Worm (Caenorhabditis elegans) whole organism, L2 larva: Measurements from ENCODE around the gene mlcd-1.
A peak's percentile ranks its signal among the peaks of the same experiment; 100 is the strongest.

Source experiments
- F13H6.1 ChIP-seq: sonication (generic microtip); optimal IDR thresholded peaks from 2 replicates; lab custom pipeline; 2016; ENCODE audit warnings: missing genetic modification characterization, missing compliant biosample characterization
- R02D3.7 ChIP-seq: fragments of 150-350 bp; optimal IDR thresholded peaks from 2 replicates; lab custom pipeline; 2014; ENCODE audit warnings: missing biosample characterization, missing genetic modification characterization
- Y55F3AM.14 ChIP-seq: fragments of 200-800 bp; sonication (Bioruptor generic); optimal IDR thresholded peaks from 2 replicates; lab custom pipeline; 2018; ENCODE audit warnings: mild to moderate bottlenecking, missing genetic modification characterization, missing compliant biosample characterization
- ZK546.5 ChIP-seq: sonication (generic microtip); optimal IDR thresholded peaks from 2 replicates; lab custom pipeline; 2017; ENCODE audit warnings: missing biosample characterization, missing genetic modification characterization
- alr-1 ChIP-seq: fragments of 150-350 bp; optimal IDR thresholded peaks from 2 replicates; lab custom pipeline; 2014; ENCODE audit warnings: missing biosample characterization, missing genetic modification characterization
- blmp-1 ChIP-seq: sonication (generic microtip); optimal IDR thresholded peaks from 2 replicates; lab custom pipeline; 2017; ENCODE audit warnings: missing genetic modification characterization, mild to moderate bottlenecking, missing compliant biosample characterization, antibody characterized with exemption, moderate library complexity; ENCODE audit not compliant: insufficient read depth
- crh-2 ChIP-seq: sonication (generic microtip); optimal IDR thresholded peaks from 2 replicates; lab custom pipeline; 2017; ENCODE audit warnings: missing biosample characterization, missing genetic modification characterization
- dmd-4 ChIP-seq: sonication (generic microtip); optimal IDR thresholded peaks from 2 replicates; lab custom pipeline; 2017; ENCODE audit warnings: missing biosample characterization, missing genetic modification characterization
- elt-3 ChIP-seq: sonication (generic microtip); optimal IDR thresholded peaks from 2 replicates; lab custom pipeline; 2017; ENCODE audit warnings: missing biosample characterization, missing genetic modification characterization
- fos-1 ChIP-seq: fragments of 150-350 bp; optimal IDR thresholded peaks from 2 replicates; lab custom pipeline; 2014; ENCODE audit warnings: missing biosample characterization, missing genetic modification characterization
- gmeb-1 ChIP-seq: fragments of 150-350 bp; optimal IDR thresholded peaks from 2 replicates; lab custom pipeline; 2014; ENCODE audit warnings: missing biosample characterization, missing genetic modification characterization
- lin-39 ChIP-seq: fragments of 150-350 bp; optimal IDR thresholded peaks from 2 replicates; lab custom pipeline; 2014; ENCODE audit warnings: missing biosample characterization, missing genetic modification reagents, missing genetic modification characterization
- lsy-2 ChIP-seq, 2 experiments: fragments of 150-350 bp in 1 of 2; sonication (generic microtip) in 1 of 2; optimal IDR thresholded peaks; 2 replicates each; lab custom pipeline; 2014 to 2017; ENCODE audit warnings: missing biosample characterization in 2 of 2, missing genetic modification characterization in 2 of 2
- mab-5 ChIP-seq: fragments of 150-350 bp; optimal IDR thresholded peaks from 2 replicates; lab custom pipeline; 2014; ENCODE audit warnings: missing biosample characterization, missing genetic modification characterization
- mbf-1 ChIP-seq: sonication (generic microtip); optimal IDR thresholded peaks from 2 replicates; lab custom pipeline; 2017; ENCODE audit warnings: missing biosample characterization, missing genetic modification characterization
- mdl-1 ChIP-seq, 2 experiments: fragments of 150-350 bp in 1 of 2; sonication (generic microtip) in 1 of 2; optimal IDR thresholded peaks; 2 replicates each; lab custom pipeline; 2017; ENCODE audit warnings: missing biosample characterization in 2 of 2, missing genetic modification characterization in 2 of 2
- nhr-10 ChIP-seq: sonication (generic microtip); optimal IDR thresholded peaks from 2 replicates; lab custom pipeline; 2017; ENCODE audit warnings: missing biosample characterization, missing genetic modification characterization
- nhr-11 ChIP-seq: fragments of 150-350 bp; optimal IDR thresholded peaks from 2 replicates; lab custom pipeline; 2014; ENCODE audit warnings: missing biosample characterization, missing genetic modification characterization
- nhr-129 ChIP-seq: fragments of 150-350 bp; optimal IDR thresholded peaks from 2 replicates; lab custom pipeline; 2014; ENCODE audit warnings: missing biosample characterization, missing genetic modification characterization
- nhr-21 ChIP-seq: fragments of 150-350 bp; optimal IDR thresholded peaks from 2 replicates; lab custom pipeline; 2014; ENCODE audit warnings: missing biosample characterization, missing genetic modification characterization
- nhr-23 ChIP-seq: fragments of 150-350 bp; optimal IDR thresholded peaks from 2 replicates; lab custom pipeline; 2014; ENCODE audit warnings: missing biosample characterization, missing genetic modification reagents, missing genetic modification characterization
- nhr-25 ChIP-seq: fragments of 150-350 bp; sonication (generic microtip); optimal IDR thresholded peaks from 3 replicates; lab custom pipeline; 2014; ENCODE audit warnings: missing biosample characterization, missing genetic modification characterization
- nhr-6 ChIP-seq: fragments of 150-350 bp; optimal IDR thresholded peaks from 2 replicates; lab custom pipeline; 2014; ENCODE audit warnings: missing biosample characterization, missing genetic modification characterization
- peb-1 ChIP-seq: fragments of 150-350 bp; optimal IDR thresholded peaks from 2 replicates; lab custom pipeline; 2014; ENCODE audit warnings: missing biosample characterization, missing genetic modification characterization
- sem-4 ChIP-seq: fragments of 150-350 bp; optimal IDR thresholded peaks from 2 replicates; lab custom pipeline; 2014; ENCODE audit warnings: missing biosample characterization, missing genetic modification reagents, missing genetic modification characterization
- sma-3 ChIP-seq: sonication (generic microtip); optimal IDR thresholded peaks from 2 replicates; lab custom pipeline; 2016; ENCODE audit warnings: missing genetic modification reagents, missing genetic modification characterization, missing compliant biosample characterization
- sma-9 ChIP-seq, 2 experiments: fragments of 150-350 bp in 1 of 2; sonication (generic microtip) in 1 of 2; optimal IDR thresholded peaks; 2 replicates each; lab custom pipeline; 2014 to 2016; ENCODE audit warnings: missing genetic modification characterization in 2 of 2, mild to moderate bottlenecking in 1 of 2, missing biosample characterization in 1 of 2, missing compliant biosample characterization in 1 of 2, missing genetic modification reagents in 1 of 2, moderate library complexity in 1 of 2
- snpc-4 ChIP-seq: fragments of 150-350 bp; optimal IDR thresholded peaks from 2 replicates; lab custom pipeline; 2014; ENCODE audit warnings: missing biosample characterization, missing genetic modification characterization
- unc-39 ChIP-seq: fragments of 150-350 bp; optimal IDR thresholded peaks from 2 replicates; lab custom pipeline; 2014; ENCODE audit warnings: missing biosample characterization, missing genetic modification characterization
- unc-55 ChIP-seq: fragments of 150-350 bp; sonication (generic microtip); optimal IDR thresholded peaks from 3 replicates; lab custom pipeline; 2014; ENCODE audit warnings: missing biosample characterization, missing genetic modification reagents, missing genetic modification characterization
- unc-62 ChIP-seq: fragments of 150-350 bp; optimal IDR thresholded peaks from 2 replicates; lab custom pipeline; 2014; ENCODE audit warnings: missing biosample characterization, missing genetic modification reagents, missing genetic modification characterization
- zag-1 ChIP-seq: fragments of 150-350 bp; optimal IDR thresholded peaks from 2 replicates; lab custom pipeline; 2014; ENCODE audit warnings: missing biosample characterization, missing genetic modification characterization
- ztf-11 ChIP-seq: sonication (generic microtip); optimal IDR thresholded peaks from 2 replicates; lab custom pipeline; 2017; ENCODE audit warnings: missing biosample characterization, missing genetic modification characterization
- ztf-4 ChIP-seq: fragments of 150-350 bp; optimal IDR thresholded peaks from 2 replicates; lab custom pipeline; 2014; ENCODE audit warnings: missing biosample characterization, missing genetic modification characterization

Gene mlcd-1

ce11 chrIII:4600139-4600762 lies 32.3 kb upstream of the mlcd-1 start, which contains the start of gene mab-21:
TSS of gene mab-21 (plus strand) at chrIII:4600753.
- TF ChIP-seq F13H6.1 (tag; lab: Kevin White, UChicago): peak; percentile 61
- TF ChIP-seq nhr-10 (tag; lab: Kevin White, UChicago): no peak
- no peak for TF ChIP-seq ztf-4
- no peak for TF ChIP-seq zag-1 (tag; lab: Kevin White, UChicago)
- no peak for TF ChIP-seq unc-62 (GFP tag; lab: Kevin White, UChicago)
- TF ChIP-seq peb-1 (tag; lab: Kevin White, UChicago): no peak
- no peak for TF ChIP-seq blmp-1 (tag; lab: Kevin White, UChicago)
- TF ChIP-seq elt-3 (tag; lab: Kevin White, UChicago): no peak
- no peak for TF ChIP-seq R02D3.7
- peak; percentile 34 for TF ChIP-seq sem-4
- no peak for TF ChIP-seq ztf-11 (tag; lab: Kevin White, UChicago)
- TF ChIP-seq unc-39 (tag; lab: Kevin White, UChicago): no peak
- TF ChIP-seq nhr-129 (tag; lab: Kevin White, UChicago): peak; percentile 26
- peak in 1 of 2 experiments; percentile 26 for TF ChIP-seq lsy-2 (tag; optimal IDR thresholded peaks at IDR 0.05; lab: Kevin White, UChicago)
- no peak for TF ChIP-seq nhr-11
- no peak for TF ChIP-seq dmd-4 (tag; lab: Kevin White, UChicago)
- no peak for TF ChIP-seq sma-3
- peak; percentile 12 for TF ChIP-seq fos-1 (tag; lab: Kevin White, UChicago)
- no peak for TF ChIP-seq unc-55 (GFP tag; lab: Kevin White, UChicago)
- TF ChIP-seq crh-2: no peak
- no peak for TF ChIP-seq mdl-1 (tag; optimal IDR thresholded peaks at IDR 0.05; lab: Kevin White, UChicago)
- TF ChIP-seq sma-9 (GFP tag; optimal IDR thresholded peaks at IDR 0.05; lab: Kevin White, UChicago): peak; percentile 35
- TF ChIP-seq sma-9 (tag; optimal IDR thresholded peaks at IDR 0.05; lab: Kevin White, UChicago): no peak

DNA sequence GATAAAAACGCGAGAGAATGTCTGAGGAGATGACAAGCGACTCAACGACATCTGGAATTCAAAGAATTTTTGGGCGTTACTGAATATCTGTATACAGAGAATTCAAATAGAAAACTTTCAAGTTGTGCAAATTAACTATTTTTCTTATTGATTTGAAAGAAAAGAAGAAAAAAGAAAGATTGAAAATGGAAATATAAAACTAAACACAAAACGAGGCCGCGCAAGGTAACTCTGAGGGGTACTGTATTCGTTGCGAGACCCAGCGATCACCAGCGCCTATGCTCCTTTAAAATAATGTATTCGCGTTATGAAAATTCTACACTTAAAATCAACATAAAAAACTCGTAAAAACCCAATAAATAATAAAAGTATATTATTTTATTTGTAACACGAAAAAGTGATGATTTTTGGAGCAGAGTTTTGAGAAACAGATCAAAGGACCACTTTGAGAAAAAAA lies 27.9 kb upstream of the mlcd-1 start, which contains the start of gene asb-1:
TSS of gene asb-1 (minus strand) at position 51 of the 457 bp plus-strand sequence.
- TF ChIP-seq nhr-25 (tag; lab: Kevin White, UChicago): no peak
- no peak for TF ChIP-seq gmeb-1 (tag; lab: Kevin White, UChicago)
- no peak for TF ChIP-seq nhr-21 (tag; lab: Kevin White, UChicago)
- TF ChIP-seq sma-9 (GFP tag; optimal IDR thresholded peaks at IDR 0.05; lab: Kevin White, UChicago): no peak
- no peak for TF ChIP-seq sma-9 (tag; optimal IDR thresholded peaks at IDR 0.05; lab: Kevin White, UChicago)

ce11 chrIII:4594762-4595523 lies 27.0 kb upstream of the mlcd-1 start:
- TF ChIP-seq ztf-11 (tag; lab: Kevin White, UChicago) (no peak), nhr-21 (tag; lab: Kevin White, UChicago) (no peak), unc-39 (tag; lab: Kevin White, UChicago) (no peak)
- TF ChIP-seq, all 48 proteins: peak for 0

ce11 chrIII:4594324-4594723 lies 26.4 kb upstream of the mlcd-1 start, which contains the start of gene apc-11:
TSS of gene apc-11 (minus strand) at chrIII:4594424.
- TF ChIP-seq nhr-25 (tag; lab: Kevin White, UChicago): no peak
- TF ChIP-seq nhr-23 (tag; lab: Kevin White, UChicago): no peak
- TF ChIP-seq nhr-6: no peak
- TF ChIP-seq dmd-4 (tag; lab: Kevin White, UChicago): no peak
- no peak for TF ChIP-seq lin-39

- no peak for TF ChIP-seq peb-1 (tag; lab: Kevin White, UChicago)
- TF ChIP-seq ZK546.5 (tag; lab: Kevin White, UChicago): no peak
- no peak for TF ChIP-seq nhr-129 (tag; lab: Kevin White, UChicago)
- TF ChIP-seq alr-1 (tag; lab: Kevin White, UChicago): no peak
- no peak for TF ChIP-seq zag-1 (tag; lab: Kevin White, UChicago)
- no peak for TF ChIP-seq sem-4
- no peak for TF ChIP-seq nhr-10 (tag; lab: Kevin White, UChicago)
- no peak for TF ChIP-seq snpc-4 (tag; lab: Kevin White, UChicago)
- TF ChIP-seq Y55F3AM.14 (GFP tag; lab: Kevin White, UChicago): no peak
- no peak for TF ChIP-seq mbf-1 (tag; lab: Kevin White, UChicago)
- TF ChIP-seq unc-55 (GFP tag; lab: Kevin White, UChicago): no peak
- no peak for TF ChIP-seq crh-2
- TF ChIP-seq mab-5 (tag; lab: Kevin White, UChicago): no peak
- no peak for TF ChIP-seq dmd-4 (tag; lab: Kevin White, UChicago)
Measured at ce11 chrIII:4593098-4593697, 25.3 kb upstream of the mlcd-1 start, which contains the start of gene erh-2. TSS of gene erh-2 (plus strand) at chrIII:4593231.
